Worm (Caenorhabditis elegans) whole organism, young adult: ENCODE measurements around the gene K07E3.4.

Experiments used
- B0019.2 ChIP-seq: fragments of 200-800 bp; sonication (Bioruptor generic); conservative IDR thresholded peaks from 2 replicates; pipeline ENCODE4 v1.3.6; 2022; ENCODE audit warnings: missing genetic modification reagents, missing genetic modification characterization, missing compliant biosample characterization
- B0035.1 ChIP-seq: sonication (generic microtip); optimal IDR thresholded peaks from 2 replicates; lab custom pipeline; 2016; ENCODE audit warnings: missing genetic modification characterization, mild to moderate bottlenecking, missing compliant biosample characterization, missing genotype, missing genetic modification reagents
- B0261.1 ChIP-seq: sonication (generic microtip); optimal IDR thresholded peaks from 2 replicates; lab custom pipeline; 2016; ENCODE audit warnings: mild to moderate bottlenecking, missing genetic modification characterization, moderate library complexity, missing compliant biosample characterization
- C06A6.2 ChIP-seq: fragments of 200-800 bp; sonication (Bioruptor generic); conservative IDR thresholded peaks from 2 replicates; pipeline ENCODE4 v1.3.6; 2022; ENCODE audit warnings: missing genetic modification characterization, missing compliant biosample characterization
- C17E4.6 ChIP-seq: fragments of 200-800 bp; sonication (Bioruptor generic); IDR thresholded peaks from 2 replicates; pipeline ENCODE4 v1.3.6; 2022; ENCODE audit warnings: missing genetic modification reagents, missing genetic modification characterization, missing compliant biosample characterization
- D2030.7 ChIP-seq: fragments of 200-800 bp; sonication (Bioruptor generic); IDR thresholded peaks from 2 replicates; pipeline ENCODE4 v1.3.6; 2022; ENCODE audit warnings: missing genetic modification reagents, missing genetic modification characterization, missing compliant biosample characterization
- F23B12.7 ChIP-seq: sonication (generic microtip); optimal IDR thresholded peaks from 2 replicates; lab custom pipeline; 2017; ENCODE audit warnings: missing genetic modification characterization, mild to moderate bottlenecking, missing compliant biosample characterization, antibody characterized with exemption, moderate library complexity; ENCODE audit not compliant: insufficient read depth
- F57A8.1 ChIP-seq: fragments of 200-800 bp; sonication (Bioruptor generic); optimal IDR thresholded peaks from 2 replicates; lab custom pipeline; 2018; ENCODE audit warnings: mild to moderate bottlenecking, missing genetic modification characterization, moderate library complexity, missing compliant biosample characterization
- Y53G8AR.9 ChIP-seq: fragments of 200-800 bp; sonication (Bioruptor generic); conservative IDR thresholded peaks from 2 replicates; pipeline ENCODE4 v1.3.6; 2022; ENCODE audit warnings: missing genetic modification reagents, missing genetic modification characterization, missing compliant biosample characterization
- Y95B8A.8 ChIP-seq: fragments of 200-800 bp; sonication (Bioruptor generic); IDR thresholded peaks from 2 replicates; pipeline ENCODE4 v1.3.6; 2022; ENCODE audit warnings: missing genetic modification reagents, missing genetic modification characterization, missing compliant biosample characterization
- akir-1 ChIP-seq: fragments of 200-800 bp; sonication (Bioruptor generic); optimal IDR thresholded peaks from 2 replicates; lab custom pipeline; 2018; ENCODE audit warnings: mild to moderate bottlenecking, missing genetic modification characterization, moderate library complexity, missing compliant biosample characterization
- atf-7 ChIP-seq: sonication (generic microtip); optimal IDR thresholded peaks from 2 replicates; lab custom pipeline; 2017; ENCODE audit warnings: mild to moderate bottlenecking, missing genetic modification characterization, missing compliant biosample characterization
- athp-1 ChIP-seq: sonication (generic microtip); optimal IDR thresholded peaks from 2 replicates; lab custom pipeline; 2017; ENCODE audit warnings: mild to moderate bottlenecking, missing genetic modification characterization, missing compliant biosample characterization
- cebp-1 ChIP-seq, 2 experiments: fragments of 200-800 bp in 1 of 2; sonication (Bioruptor generic) in 1 of 2; sonication (generic microtip) in 1 of 2; IDR thresholded peaks in 1 of 2; optimal IDR thresholded peaks in 1 of 2; 2 replicates each; pipeline versions ENCODE4 v1.3.6 to Lab custom; 2017 to 2022; ENCODE audit warnings: missing compliant biosample characterization in 2 of 2, missing genetic modification characterization in 2 of 2, mild to moderate bottlenecking in 1 of 2, missing genetic modification reagents in 1 of 2, moderate library complexity in 1 of 2
- ceh-27 ChIP-seq: fragments of 200-800 bp; sonication (Bioruptor generic); optimal IDR thresholded peaks from 2 replicates; lab custom pipeline; 2018; ENCODE audit warnings: mild to moderate bottlenecking, missing genetic modification characterization, moderate library complexity, missing compliant biosample characterization
- ceh-40 ChIP-seq: fragments of 200-800 bp; sonication (Bioruptor generic); IDR thresholded peaks from 2 replicates; pipeline ENCODE4 v1.3.6; 2022; ENCODE audit warnings: missing genetic modification characterization, missing compliant biosample characterization
- ceh-91 ChIP-seq: fragments of 200-800 bp; sonication (Bioruptor generic); IDR thresholded peaks from 2 replicates; pipeline ENCODE4 v1.3.6; 2022; ENCODE audit warnings: missing genetic modification reagents, missing genetic modification characterization, missing compliant biosample characterization
- dpff-1 ChIP-seq: sonication (generic microtip); optimal IDR thresholded peaks from 2 replicates; lab custom pipeline; 2017; ENCODE audit warnings: mild to moderate bottlenecking, missing genetic modification characterization, missing compliant biosample characterization
- egl-44 ChIP-seq: fragments of 200-800 bp; sonication (Bioruptor generic); IDR thresholded peaks from 2 replicates; pipeline ENCODE4 v1.3.6; 2022; ENCODE audit warnings: missing genetic modification reagents, missing genetic modification characterization, missing compliant biosample characterization
- ekl-4 ChIP-seq: fragments of 200-800 bp; sonication (Bioruptor generic); IDR thresholded peaks from 2 replicates; pipeline ENCODE4 v1.3.6; 2022; ENCODE audit warnings: missing genetic modification reagents, missing genetic modification characterization, missing compliant biosample characterization
- hlh-12 ChIP-seq: sonication (generic microtip); optimal IDR thresholded peaks from 2 replicates; lab custom pipeline; 2016; ENCODE audit warnings: missing genetic modification characterization, missing compliant biosample characterization
- hmg-1.2 ChIP-seq: fragments of 200-800 bp; sonication (Bioruptor generic); IDR thresholded peaks from 2 replicates; pipeline ENCODE4 v1.3.6; 2022; ENCODE audit warnings: missing genetic modification reagents, missing genetic modification characterization, missing compliant biosample characterization
- hmg-20 ChIP-seq: fragments of 200-800 bp; sonication (Bioruptor generic); IDR thresholded peaks from 2 replicates; pipeline ENCODE4 v1.3.6; 2022; ENCODE audit warnings: missing genetic modification reagents, missing genetic modification characterization, missing compliant biosample characterization
- lag-1 ChIP-seq: fragments of 200-800 bp; sonication (Bioruptor generic); IDR thresholded peaks from 2 replicates; pipeline ENCODE4 v1.3.6; 2022; ENCODE audit warnings: missing genetic modification reagents, missing genetic modification characterization, missing compliant biosample characterization
- lin-40 ChIP-seq: sonication (generic microtip); optimal IDR thresholded peaks from 2 replicates; lab custom pipeline; 2016; ENCODE audit warnings: missing genetic modification characterization, mild to moderate bottlenecking, missing compliant biosample characterization, missing genotype, missing genetic modification reagents
- lin-54 ChIP-seq: fragments of 200-800 bp; sonication (Bioruptor generic); optimal IDR thresholded peaks from 2 replicates; lab custom pipeline; 2018; ENCODE audit warnings: mild to moderate bottlenecking, missing genetic modification characterization, missing compliant biosample characterization
- lir-1 ChIP-seq: fragments of 200-800 bp; sonication (Bioruptor generic); conservative IDR thresholded peaks from 2 replicates; pipeline ENCODE4 v1.3.6; 2022; ENCODE audit warnings: missing genetic modification reagents, missing genetic modification characterization, missing compliant biosample characterization
- mel-28 ChIP-seq: sonication (generic microtip); optimal IDR thresholded peaks from 2 replicates; lab custom pipeline; 2016; ENCODE audit warnings: borderline replicate concordance, mild to moderate bottlenecking, missing genetic modification characterization, missing compliant biosample characterization
- nfya-2 ChIP-seq: fragments of 200-800 bp; sonication (Bioruptor generic); IDR thresholded peaks from 2 replicates; pipeline ENCODE4 v1.3.6; 2022; ENCODE audit warnings: missing genetic modification reagents, missing genetic modification characterization, missing compliant biosample characterization
- nhr-120 ChIP-seq: fragments of 200-800 bp; sonication (Bioruptor generic); IDR thresholded peaks from 2 replicates; pipeline ENCODE4 v1.3.6; 2022; ENCODE audit warnings: missing genetic modification characterization, missing compliant biosample characterization
- nhr-179 ChIP-seq: sonication (generic microtip); optimal IDR thresholded peaks from 2 replicates; lab custom pipeline; 2016; ENCODE audit warnings: mild to moderate bottlenecking, missing genetic modification characterization, missing compliant biosample characterization
- pbrm-1 ChIP-seq: fragments of 200-800 bp; sonication (Bioruptor generic); IDR thresholded peaks from 2 replicates; pipeline ENCODE4 v1.3.6; 2022; ENCODE audit warnings: missing genetic modification reagents, missing genetic modification characterization, missing compliant biosample characterization
- rec-8 ChIP-seq, 2 experiments: sonication (generic microtip); optimal IDR thresholded peaks; 2 replicates each; lab custom pipeline; 2016; ENCODE audit warnings: mild to moderate bottlenecking in 2 of 2, missing genetic modification characterization in 2 of 2, missing genetic modification reagents in 2 of 2, missing genotype in 2 of 2, missing biosample characterization in 1 of 2, missing compliant biosample characterization in 1 of 2, moderate library complexity in 1 of 2
- rpc-1 ChIP-seq, 2 experiments: fragments of 150-350 bp in 1 of 2; sonication (generic microtip) in 1 of 2; optimal IDR thresholded peaks; 2 replicates each; lab custom pipeline; 2014 to 2018; ENCODE audit warnings: missing biosample characterization in 1 of 2, missing genetic modification characterization in 1 of 2, missing genetic modification reagents in 1 of 2, missing genotype in 1 of 2
- snpc-1.3 ChIP-seq: sonication (generic microtip); optimal IDR thresholded peaks from 2 replicates; lab custom pipeline; 2017; ENCODE audit warnings: missing genetic modification characterization, mild to moderate bottlenecking, missing compliant biosample characterization, antibody characterized with exemption, moderate library complexity, missing genotype, missing genetic modification reagents; ENCODE audit not compliant: insufficient read depth
- snpc-3.4 ChIP-seq: sonication (generic microtip); optimal IDR thresholded peaks from 2 replicates; lab custom pipeline; 2017; ENCODE audit warnings: missing genetic modification characterization, mild to moderate bottlenecking, missing compliant biosample characterization, antibody characterized with exemption, moderate library complexity, missing genotype, missing genetic modification reagents
- tbp1 ChIP-seq: fragments of 200-800 bp; sonication (Bioruptor generic); optimal IDR thresholded peaks from 2 replicates; lab custom pipeline; 2018; ENCODE audit warnings: mild to moderate bottlenecking, missing genetic modification characterization, missing compliant biosample characterization
- unc-62 ChIP-seq: fragments of 150-350 bp; optimal IDR thresholded peaks from 2 replicates; lab custom pipeline; 2014; ENCODE audit warnings: missing biosample characterization, missing genetic modification reagents, missing genetic modification characterization
- xnd-1 ChIP-seq: sonication (generic microtip); optimal IDR thresholded peaks from 2 replicates; lab custom pipeline; 2016; ENCODE audit warnings: missing genotype, missing genetic modification reagents, missing genetic modification characterization, missing compliant biosample characterization
- zim-3 ChIP-seq: sonication (generic microtip); optimal IDR thresholded peaks from 2 replicates; lab custom pipeline; 2017; ENCODE audit warnings: mild to moderate bottlenecking, missing genetic modification characterization, moderate library complexity, missing compliant biosample characterization
- ztf-18 ChIP-seq: sonication (generic microtip); optimal IDR thresholded peaks from 2 replicates; lab custom pipeline; 2016; ENCODE audit warnings: missing genotype, mild to moderate bottlenecking, missing genetic modification characterization, missing compliant biosample characterization
- ztf-22 ChIP-seq: fragments of 200-800 bp; sonication (Bioruptor generic); optimal IDR thresholded peaks from 2 replicates; lab custom pipeline; 2018; ENCODE audit warnings: mild to moderate bottlenecking, missing genetic modification characterization, moderate library complexity, missing compliant biosample characterization
- ztf-26 ChIP-seq: sonication (generic microtip); optimal IDR thresholded peaks from 2 replicates; lab custom pipeline; 2017; ENCODE audit warnings: missing genetic modification characterization, missing compliant biosample characterization
- ztf-3 ChIP-seq: fragments of 200-800 bp; sonication (Bioruptor generic); optimal IDR thresholded peaks from 2 replicates; lab custom pipeline; 2018; ENCODE audit warnings: mild to moderate bottlenecking, missing genetic modification characterization, missing compliant biosample characterization
- ztf-6 ChIP-seq: fragments of 200-800 bp; sonication (Bioruptor generic); IDR thresholded peaks from 2 replicates; pipeline ENCODE4 v1.3.6; 2022; ENCODE audit warnings: missing genetic modification reagents, missing genetic modification characterization, missing compliant biosample characterization

The K07E3.4 gene

ce11 chrX:8086725-8087641 lies 3.2 kb upstream of the K07E3.4 start (continued):
- TF ChIP-seq atf-7 (tag; lab: Kevin White, UChicago) (peak; percentile 13), ztf-26 (tag; lab: Kevin White, UChicago) (no peak), zim-3 (tag; lab: Kevin White, UChicago) (no peak), lin-40 (tag; lab: Kevin White, UChicago) (no peak), C06A6.2 (no peak), ztf-6 (GFP tag; lab: Robert Waterston, UW) (no peak), pbrm-1 (no peak; the same call in 1 of the 2 replicates), lag-1 (no peak), nhr-179 (no peak), ztf-22 (no peak), nfya-2 (GFP tag; lab: Robert Waterston, UW) (no peak), F57A8.1 (GFP tag; lab: Kevin White, UChicago) (no peak), hmg-20 (GFP tag; lab: Robert Waterston, UW) (0 out of 2 replicates have a peak, but pooled peaks have one; percentile 10), unc-62 (GFP tag; lab: Kevin White, UChicago) (no peak), B0035.1 (no peak), C17E4.6 (GFP tag; lab: Robert Waterston, UW) (no peak), ceh-40 (0 out of 2 replicates have a peak, but pooled peaks have one; percentile 9), cebp-1 (GFP tag; IDR thresholded peaks at IDR 0.05; lab: Robert Waterston, UW) (no peak), cebp-1 (tag; optimal IDR thresholded peaks at IDR 0.05; lab: Kevin White, UChicago) (no peak), Y53G8AR.9 (GFP tag; lab: Robert Waterston, UW) (peak; percentile 66; the same call in 1 of the 2 replicates), nhr-120 (no peak), snpc-1.3 (tag; lab: Kevin White, UChicago) (no peak), F23B12.7 (tag; lab: Kevin White, UChicago) (no peak), snpc-3.4 (tag; lab: Kevin White, UChicago) (no peak), ztf-3 (GFP tag; lab: Kevin White, UChicago) (no peak), hmg-1.2 (GFP tag; lab: Robert Waterston, UW) (no peak), rpc-1 (optimal IDR thresholded peaks at IDR 0.05; lab: Kevin White, UChicago) (no peak), rpc-1 (tag; optimal IDR thresholded peaks at IDR 0.05; lab: Kevin White, UChicago) (no peak), Y95B8A.8 (GFP tag; lab: Robert Waterston, UW) (no peak), ekl-4 (GFP tag; lab: Robert Waterston, UW) (peak; percentile 39; the same call in 1 of the 2 replicates), akir-1 (no peak), dpff-1 (tag; lab: Kevin White, UChicago) (no peak), tbp1 (GFP tag; lab: Kevin White, UChicago) (no peak), ceh-91 (no peak), ceh-27 (GFP tag; lab: Kevin White, UChicago) (no peak), athp-1 (no peak), ztf-18 (no peak), lir-1 (GFP tag; lab: Robert Waterston, UW) (no peak), egl-44 (GFP tag; lab: Robert Waterston, UW) (no peak), hlh-12 (tag; lab: Kevin White, UChicago) (no peak), B0019.2 (GFP tag; lab: Robert Waterston, UW) (no peak), D2030.7 (no peak), B0261.1 (tag; lab: Kevin White, UChicago) (no peak), mel-28 (tag; lab: Kevin White, UChicago) (no peak), rec-8 (tag; optimal IDR thresholded peaks at IDR 0.05; lab: Kevin White, UChicago) (no peak), lin-54 (no peak), xnd-1 (tag; lab: Kevin White, UChicago) (no peak)
